Fruit fly (Drosophila melanogaster) whole organism, embryonic: Measurements from ENCODE around the gene CG43799.

Experiments
- B-H2 ChIP-seq: fragments of 200-800 bp; sonication (Bioruptor generic); optimal IDR thresholded peaks from 2 replicates; lab custom pipeline; 2018; ENCODE audit warnings: missing biosample characterization, mild to moderate bottlenecking, missing genetic modification characterization
- CG11398 ChIP-seq: fragments of 200-800 bp; sonication (Bioruptor generic); optimal IDR thresholded peaks from 2 replicates; lab custom pipeline; 2016; ENCODE audit warnings: missing biosample characterization, missing genetic modification characterization
- CG31388 ChIP-seq: fragments of 200-800 bp; sonication (Bioruptor generic); optimal IDR thresholded peaks from 2 replicates; lab custom pipeline; 2016; ENCODE audit warnings: missing biosample characterization, missing genetic modification characterization
- CG7745 ChIP-seq: fragments of 200-800 bp; sonication (Bioruptor generic); optimal IDR thresholded peaks from 2 replicates; lab custom pipeline; 2018; ENCODE audit warnings: missing biosample characterization, mild to moderate bottlenecking, missing genetic modification characterization, moderate library complexity
- Camta ChIP-seq: fragments of 200-800 bp; sonication (Bioruptor generic); optimal IDR thresholded peaks from 2 replicates; lab custom pipeline; 2016; ENCODE audit warnings: missing biosample characterization, missing genetic modification characterization
- Jarid2 ChIP-seq: fragments of 200-800 bp; sonication (Bioruptor generic); optimal IDR thresholded peaks from 3 replicates; lab custom pipeline; 2017; ENCODE audit warnings: mild to moderate bottlenecking, missing biosample characterization, missing genetic modification reagents, missing genetic modification characterization
- MESR4 ChIP-seq: fragments of 200-800 bp; sonication (Bioruptor generic); optimal IDR thresholded peaks from 2 replicates; lab custom pipeline; 2018; ENCODE audit warnings: missing biosample characterization, mild to moderate bottlenecking, missing genetic modification characterization, moderate library complexity
- NC2α ChIP-seq: fragments of 200-800 bp; sonication (Bioruptor generic); optimal IDR thresholded peaks from 2 replicates; lab custom pipeline; 2016; ENCODE audit warnings: missing biosample characterization, missing genetic modification characterization
- Sox102F ChIP-seq: fragments of 200-800 bp; sonication (Bioruptor generic); optimal IDR thresholded peaks from 2 replicates; lab custom pipeline; 2018; ENCODE audit warnings: missing biosample characterization, mild to moderate bottlenecking, missing genetic modification characterization, moderate library complexity
- cg ChIP-seq: fragments of 200-800 bp; sonication (Bioruptor generic); optimal IDR thresholded peaks from 3 replicates; lab custom pipeline; 2019; ENCODE audit warnings: missing biosample characterization, mild to moderate bottlenecking, missing genetic modification characterization, moderate library complexity
- fd64A ChIP-seq: fragments of 200-800 bp; sonication (Bioruptor generic); optimal IDR thresholded peaks from 3 replicates; lab custom pipeline; 2018; ENCODE audit warnings: missing biosample characterization, mild to moderate bottlenecking, missing genetic modification characterization
- unpg ChIP-seq: fragments of 200-800 bp; sonication (Bioruptor generic); optimal IDR thresholded peaks from 3 replicates; lab custom pipeline; 2018; ENCODE audit warnings: missing biosample characterization, mild to moderate bottlenecking, missing genetic modification characterization, moderate library complexity

DNA sequence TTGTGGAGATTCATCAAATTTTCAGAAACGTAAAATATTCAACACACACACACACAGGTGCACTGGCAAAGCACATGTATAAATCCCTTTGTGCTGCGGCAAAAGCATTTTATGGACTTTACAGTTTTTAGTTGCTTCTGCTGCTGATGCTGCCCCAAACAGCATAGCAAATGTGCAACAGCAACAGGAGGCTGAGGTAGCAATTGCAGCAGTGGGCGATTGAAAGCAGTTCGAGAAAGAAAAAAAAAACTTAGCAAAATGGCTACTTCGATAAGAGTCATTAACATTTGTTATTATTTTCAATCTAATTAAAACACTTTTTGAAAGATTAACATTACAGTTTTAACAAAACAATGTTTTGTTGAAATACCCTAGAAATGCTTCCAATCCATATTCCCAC, 32.7 kb downstream of the CG43799 start:
- TF ChIP-seq CG11398 (no peak), NC2α (GFP tag; lab: Kevin White, UChicago) (no peak), Jarid2 (no peak), B-H2 (GFP tag; lab: Kevin White, UChicago) (no peak), Sox102F (GFP tag; lab: Kevin White, UChicago) (peak; percentile 7), Camta (GFP tag; lab: Kevin White, UChicago) (no peak), cg (peak; percentile 13), unpg (GFP tag; lab: Kevin White, UChicago) (no peak), CG7745 (no peak), CG31388 (GFP tag; lab: Kevin White, UChicago) (no peak), fd64A (no peak), MESR4 (GFP tag; lab: Kevin White, UChicago) (no peak)
